Worm (Caenorhabditis elegans) whole organism, midembryonic: ENCODE data around the gene slc-17.4.

Experiments
- T22C8.4 ChIP-seq: fragments of 200-800 bp; sonication (Bioruptor generic); IDR thresholded peaks from 2 replicates; pipeline ENCODE4 v1.3.6; 2022; ENCODE audit warnings: missing genetic modification characterization, missing compliant biosample characterization
- cog-1 ChIP-seq: sonication (generic microtip); optimal IDR thresholded peaks from 2 replicates; lab custom pipeline; 2016; ENCODE audit warnings: missing genetic modification characterization, missing compliant biosample characterization
- klf-2 ChIP-seq: fragments of 200-800 bp; sonication (Bioruptor generic); conservative IDR thresholded peaks from 2 replicates; pipeline ENCODE4 v1.3.6; 2022; ENCODE audit warnings: missing genetic modification reagents, missing genetic modification characterization, missing compliant biosample characterization
- med-1 ChIP-seq: sonication (generic microtip); optimal IDR thresholded peaks from 2 replicates; lab custom pipeline; 2017; ENCODE audit warnings: missing genetic modification characterization, mild to moderate bottlenecking, missing compliant biosample characterization, antibody characterized with exemption, missing genetic modification reagents; ENCODE audit not compliant: insufficient read depth
- ref-1 ChIP-seq: fragments of 200-800 bp; sonication (Bioruptor generic); conservative IDR thresholded peaks from 2 replicates; pipeline ENCODE4 v1.3.6; 2022; ENCODE audit warnings: missing genetic modification reagents, missing genetic modification characterization, missing compliant biosample characterization
- tab-1 ChIP-seq: fragments of 200-800 bp; sonication (Bioruptor generic); IDR thresholded peaks from 2 replicates; pipeline ENCODE4 v1.3.6; 2022; ENCODE audit warnings: missing genetic modification characterization, missing compliant biosample characterization
- ztf-29 ChIP-seq: fragments of 200-800 bp; sonication (Bioruptor generic); IDR thresholded peaks from 2 replicates; pipeline ENCODE4 v1.3.6; 2022; ENCODE audit warnings: missing genetic modification reagents, missing genetic modification characterization, missing compliant biosample characterization

DNA sequence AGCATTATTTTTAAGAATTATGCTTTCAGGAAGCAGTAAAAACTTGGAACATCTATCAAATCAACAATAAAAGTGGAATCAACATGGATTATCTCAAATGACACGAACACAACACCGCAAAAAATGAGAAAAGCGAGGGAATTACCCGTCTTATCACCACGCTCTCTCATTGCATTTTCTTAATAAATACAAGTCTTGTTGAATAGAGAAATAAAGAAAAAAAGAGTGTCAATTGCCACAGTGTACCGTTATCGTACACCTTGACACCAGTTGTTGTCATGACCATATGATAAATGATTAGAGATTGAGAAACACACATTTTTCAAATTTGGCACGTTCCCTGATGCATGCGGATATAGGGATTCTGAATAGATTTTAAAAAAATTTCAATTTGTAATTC lies 27.8 kb downstream of the slc-17.4 start:
- TF ChIP-seq ztf-29 (GFP tag; lab: Robert Waterston, UW) (no peak), tab-1 (no peak), ref-1 (no peak), med-1 (GFP tag; lab: Kevin White, UChicago) (no peak), cog-1 (tag; lab: Kevin White, UChicago) (no peak), klf-2 (GFP tag; lab: Robert Waterston, UW) (no peak), T22C8.4 (GFP tag; lab: Robert Waterston, UW) (no peak)
